Worm (Caenorhabditis elegans) whole organism, L4 larva: ENCODE results near the gene F19C7.4.

Experiments used
- F44E2.7 ChIP-seq: fragments of 200-800 bp; sonication (Bioruptor generic); IDR thresholded peaks from 2 replicates; pipeline ENCODE4 v2.1.2; 2022; ENCODE audit warnings: missing genetic modification characterization, missing compliant biosample characterization
- F49E8.2 ChIP-seq: sonication (generic microtip); optimal IDR thresholded peaks from 2 replicates; lab custom pipeline; 2016; ENCODE audit warnings: missing compliant biosample characterization, mild to moderate bottlenecking, missing genetic modification characterization, borderline replicate concordance
- T26A8.4 ChIP-seq: fragments of 200-800 bp; sonication (Bioruptor generic); IDR thresholded peaks from 2 replicates; pipeline ENCODE4 v1.3.6; 2022; ENCODE audit warnings: missing genetic modification characterization, missing compliant biosample characterization
- Y105C5A.15 ChIP-seq: fragments of 200-800 bp; sonication (Bioruptor generic); IDR thresholded peaks from 2 replicates; pipeline ENCODE4 v1.3.6; 2022; ENCODE audit warnings: missing genetic modification characterization, missing compliant biosample characterization
- Y48G9A.11 ChIP-seq: fragments of 200-800 bp; sonication (Bioruptor generic); IDR thresholded peaks from 2 replicates; pipeline ENCODE4 v1.3.6; 2022; ENCODE audit warnings: missing genetic modification reagents, missing genetic modification characterization, missing compliant biosample characterization
- ZK337.2 ChIP-seq: fragments of 200-800 bp; sonication (Bioruptor generic); IDR thresholded peaks from 2 replicates; pipeline ENCODE4 v1.3.6; 2022; ENCODE audit warnings: missing genetic modification reagents, missing genetic modification characterization, missing compliant biosample characterization
- ZK546.5 ChIP-seq, 2 experiments: sonication (generic microtip); optimal IDR thresholded peaks; 2 replicates each; lab custom pipeline; 2017; ENCODE audit warnings: missing biosample characterization in 2 of 2, missing genetic modification characterization in 2 of 2
- aha-1 ChIP-seq: fragments of 150-350 bp; peaks from one replicate; lab custom pipeline; 2014; ENCODE audit warnings: missing biosample characterization, missing genetic modification characterization
- attf-4 ChIP-seq: sonication (generic microtip); optimal IDR thresholded peaks from 3 replicates; lab custom pipeline; 2017; ENCODE audit warnings: missing biosample characterization, missing genetic modification characterization
- ceh-44 ChIP-seq: fragments of 200-800 bp; sonication (Bioruptor generic); IDR thresholded peaks from 2 replicates; pipeline ENCODE4 v1.3.6; 2022; ENCODE audit warnings: missing genetic modification reagents, missing genetic modification characterization, missing compliant biosample characterization
- ceh-62 ChIP-seq: sonication (generic microtip); optimal IDR thresholded peaks from 2 replicates; lab custom pipeline; 2017; ENCODE audit warnings: missing biosample characterization, missing genetic modification characterization
- ces-1 ChIP-seq: fragments of 150-350 bp; sonication (generic microtip); optimal IDR thresholded peaks from 4 replicates; lab custom pipeline; 2014; ENCODE audit warnings: missing biosample characterization, missing genetic modification reagents, missing genetic modification characterization
- ctbp-1 ChIP-seq: fragments of 200-800 bp; sonication (Bioruptor generic); IDR thresholded peaks from 2 replicates; pipeline ENCODE4 v1.3.6; 2022; ENCODE audit warnings: missing genetic modification reagents, missing genetic modification characterization, missing compliant biosample characterization
- daf-16 ChIP-seq, 3 experiments: sonication (generic microtip); optimal IDR thresholded peaks; 2 replicates each; lab custom pipeline; 2016 to 2017; ENCODE audit warnings: missing genetic modification characterization in 3 of 3, missing genetic modification reagents in 3 of 3, mild to moderate bottlenecking in 2 of 3, missing compliant biosample characterization in 2 of 3, missing biosample characterization in 1 of 3, moderate library complexity in 1 of 3
- daf-8 ChIP-seq: fragments of 200-800 bp; sonication (Bioruptor generic); IDR thresholded peaks from 2 replicates; pipeline ENCODE4 v1.3.6; 2022; ENCODE audit warnings: missing genetic modification characterization, missing compliant biosample characterization
- dmd-6 ChIP-seq: fragments of 200-800 bp; sonication (Bioruptor generic); IDR thresholded peaks from 2 replicates; pipeline ENCODE4 v1.3.6; 2022; ENCODE audit warnings: missing genetic modification reagents, missing genetic modification characterization, missing compliant biosample characterization
- dpl-1 ChIP-seq: fragments of 150-350 bp; optimal IDR thresholded peaks from 2 replicates; lab custom pipeline; 2014; ENCODE audit warnings: missing biosample characterization, missing genetic modification reagents, missing genetic modification characterization
- fkh-10 ChIP-seq: fragments of 150-350 bp; optimal IDR thresholded peaks from 2 replicates; lab custom pipeline; 2014; ENCODE audit warnings: missing biosample characterization, missing genetic modification reagents, missing genetic modification characterization
- gei-8 ChIP-seq: fragments of 200-800 bp; sonication (Bioruptor generic); optimal IDR thresholded peaks from 2 replicates; lab custom pipeline; 2018; ENCODE audit warnings: mild to moderate bottlenecking, missing genetic modification characterization, missing compliant biosample characterization
- hif-1 ChIP-seq, 2 experiments: sonication (generic microtip); optimal IDR thresholded peaks; 2 replicates each; lab custom pipeline; 2016 to 2017; ENCODE audit warnings: missing compliant biosample characterization in 2 of 2, missing genetic modification characterization in 2 of 2, missing genetic modification reagents in 2 of 2, missing genotype in 2 of 2, mild to moderate bottlenecking in 1 of 2
- hlh-11 ChIP-seq: fragments of 200-800 bp; sonication (Bioruptor generic); optimal IDR thresholded peaks from 2 replicates; lab custom pipeline; 2018; ENCODE audit warnings: mild to moderate bottlenecking, missing genetic modification characterization, missing compliant biosample characterization
- hlh-30 ChIP-seq: sonication (generic microtip); optimal IDR thresholded peaks from 2 replicates; lab custom pipeline; 2017; ENCODE audit warnings: antibody characterized with exemption, mild to moderate bottlenecking, missing genetic modification characterization, missing compliant biosample characterization; ENCODE audit not compliant: insufficient read depth
- lim-7 ChIP-seq: fragments of 200-800 bp; sonication (Bioruptor generic); IDR thresholded peaks from 2 replicates; pipeline ENCODE4 v1.3.6; 2022; ENCODE audit warnings: missing genetic modification characterization, missing compliant biosample characterization
- lin-13 ChIP-seq: fragments of 150-350 bp; optimal IDR thresholded peaks from 2 replicates; lab custom pipeline; 2014; ENCODE audit warnings: missing biosample characterization, missing genetic modification reagents, missing genetic modification characterization
- lir-3 ChIP-seq: sonication (generic microtip); optimal IDR thresholded peaks from 2 replicates; lab custom pipeline; 2016; ENCODE audit warnings: mild to moderate bottlenecking, missing genetic modification characterization, missing compliant biosample characterization
- lsy-2 ChIP-seq, 2 experiments: fragments of 150-350 bp in 1 of 2; sonication (generic microtip) in 1 of 2; optimal IDR thresholded peaks; 2 replicates each; lab custom pipeline; 2014 to 2017; ENCODE audit warnings: missing biosample characterization in 2 of 2, missing genetic modification characterization in 2 of 2
- madf-5 ChIP-seq, 2 experiments: fragments of 200-800 bp; sonication (Bioruptor generic); IDR thresholded peaks; 2 replicates each; pipeline ENCODE4 v1.3.6; 2022; ENCODE audit warnings: missing compliant biosample characterization in 2 of 2, missing genetic modification characterization in 2 of 2
- mdl-1 ChIP-seq, 2 experiments: fragments of 150-350 bp in 1 of 2; sonication (generic microtip) in 1 of 2; optimal IDR thresholded peaks; 2 replicates each; lab custom pipeline; 2014 to 2017; ENCODE audit warnings: missing biosample characterization in 2 of 2, missing genetic modification characterization in 2 of 2
- mxl-3 ChIP-seq: fragments of 200-800 bp; sonication (Bioruptor generic); optimal IDR thresholded peaks from 2 replicates; lab custom pipeline; 2018; ENCODE audit warnings: mild to moderate bottlenecking, missing genetic modification characterization, missing compliant biosample characterization
- nhr-102 ChIP-seq: sonication (generic microtip); optimal IDR thresholded peaks from 2 replicates; lab custom pipeline; 2016; ENCODE audit warnings: mild to moderate bottlenecking, missing genetic modification characterization, moderate library complexity, missing compliant biosample characterization
- nhr-28 ChIP-seq: fragments of 150-350 bp; optimal IDR thresholded peaks from 2 replicates; lab custom pipeline; 2014; ENCODE audit warnings: missing biosample characterization, missing genetic modification characterization
- nhr-41 ChIP-seq: fragments of 200-800 bp; sonication (Bioruptor generic); IDR thresholded peaks from 2 replicates; pipeline ENCODE4 v1.3.6; 2022; ENCODE audit warnings: missing genetic modification reagents, missing genetic modification characterization, missing compliant biosample characterization
- nhr-48 ChIP-seq: sonication (generic microtip); optimal IDR thresholded peaks from 2 replicates; lab custom pipeline; 2016; ENCODE audit warnings: mild to moderate bottlenecking, missing genetic modification characterization, missing compliant biosample characterization
- pha-4 ChIP-seq, 2 experiments: fragments of 150-350 bp in 1 of 2; fragments of 200-800 bp in 1 of 2; sonication (Bioruptor generic) in 1 of 2; IDR thresholded peaks in 1 of 2; optimal IDR thresholded peaks in 1 of 2; 2 replicates each; pipeline versions ENCODE4 v1.3.6 to Lab custom; 2014 to 2022; ENCODE audit warnings: missing genetic modification characterization in 2 of 2, missing genetic modification reagents in 2 of 2, missing biosample characterization in 1 of 2, missing compliant biosample characterization in 1 of 2
- pqm-1 ChIP-seq: sonication (generic microtip); optimal IDR thresholded peaks from 2 replicates; lab custom pipeline; 2017; ENCODE audit warnings: missing biosample characterization, missing genetic modification characterization
- rbr-2 ChIP-seq: sonication (generic microtip); optimal IDR thresholded peaks from 2 replicates; lab custom pipeline; 2016; ENCODE audit warnings: missing genotype, missing genetic modification characterization, missing compliant biosample characterization
- saeg-2 ChIP-seq: fragments of 200-800 bp; sonication (Bioruptor generic); IDR thresholded peaks from 2 replicates; pipeline ENCODE4 v1.3.6; 2022; ENCODE audit warnings: missing genetic modification reagents, missing genetic modification characterization, missing compliant biosample characterization
- tra-1 ChIP-seq: fragments of 200-800 bp; sonication (Bioruptor generic); IDR thresholded peaks from 2 replicates; pipeline ENCODE4 v1.3.6; 2022; ENCODE audit warnings: missing genetic modification reagents, missing genetic modification characterization, missing compliant biosample characterization
- unc-130 ChIP-seq: sonication (generic microtip); optimal IDR thresholded peaks from 2 replicates; lab custom pipeline; 2016; ENCODE audit warnings: missing genetic modification reagents, missing genetic modification characterization, missing compliant biosample characterization
- unc-39 ChIP-seq: sonication (generic microtip); optimal IDR thresholded peaks from 2 replicates; lab custom pipeline; 2017; ENCODE audit warnings: missing biosample characterization, missing genetic modification characterization
- unc-62 ChIP-seq, 3 experiments: fragments of 150-350 bp in 1 of 3; sonication (generic microtip); optimal IDR thresholded peaks in 2 of 3; peaks in 1 of 3; 1 replicate in 1 of 3; 2 replicates in 2 of 3; lab custom pipeline; 2014 to 2017; ENCODE audit warnings: missing biosample characterization in 3 of 3, missing genetic modification characterization in 3 of 3, missing genetic modification reagents in 3 of 3, missing genotype in 1 of 3
- vab-7 ChIP-seq: fragments of 200-800 bp; sonication (Bioruptor generic); IDR thresholded peaks from 2 replicates; pipeline ENCODE4 v1.3.6; 2022; ENCODE audit warnings: missing genetic modification reagents, missing genetic modification characterization, missing compliant biosample characterization
- ztf-11 ChIP-seq: fragments of 150-350 bp; optimal IDR thresholded peaks from 2 replicates; lab custom pipeline; 2014; ENCODE audit warnings: missing biosample characterization, missing genetic modification characterization
- ztf-7 ChIP-seq: fragments of 150-350 bp; optimal IDR thresholded peaks from 2 replicates; lab custom pipeline; 2014; ENCODE audit warnings: missing biosample characterization, missing genetic modification characterization

Gene F19C7.4

DNA sequence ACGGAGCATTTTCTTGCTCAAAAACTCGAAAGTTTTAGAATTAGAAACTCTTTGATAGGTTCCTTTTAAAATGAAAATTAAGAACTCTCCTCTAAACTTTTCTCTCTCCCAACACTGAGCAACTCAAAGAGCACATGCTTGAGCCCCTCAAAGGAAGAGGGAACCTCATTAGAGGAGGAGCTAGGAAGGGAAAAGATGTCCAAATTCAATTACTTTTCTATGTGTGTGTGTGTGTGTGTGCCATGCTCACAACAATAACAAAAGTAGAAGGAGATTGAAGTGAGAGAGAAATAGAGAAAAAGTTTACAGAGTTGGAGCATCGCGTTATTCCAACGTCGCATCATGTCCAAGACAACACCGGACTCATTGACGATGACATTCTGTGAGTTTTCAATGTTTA, 16.7 kb upstream of the F19C7.4 start:
- TF ChIP-seq unc-130 (GFP tag; lab: Kevin White, UChicago) (no peak), daf-16 (GFP tag; optimal IDR thresholded peaks at IDR 0.05; lab: Kevin White, UChicago) (no peak), daf-16 (tag; optimal IDR thresholded peaks at IDR 0.05; lab: Kevin White, UChicago) (no peak), nhr-102 (tag; lab: Kevin White, UChicago) (no peak), mdl-1 (tag; optimal IDR thresholded peaks at IDR 0.05; lab: Kevin White, UChicago) (peak in 1 of 2 experiments; percentile 54), F44E2.7 (GFP tag; lab: Robert Waterston, UW) (no peak), hlh-11 (tag; lab: Kevin White, UChicago) (no peak), dmd-6 (0 out of 2 replicates have a peak, but pooled peaks have one; percentile 9), hlh-30 (tag; lab: Kevin White, UChicago) (peak; percentile 31), fkh-10 (GFP tag; lab: Kevin White, UChicago) (peak; percentile 94), rbr-2 (tag; lab: Kevin White, UChicago) (peak; percentile 29), pqm-1 (tag; lab: Kevin White, UChicago) (no peak), ces-1 (GFP tag; lab: Kevin White, UChicago) (peak; percentile 95), lsy-2 (tag; optimal IDR thresholded peaks at IDR 0.05; lab: Kevin White, UChicago) (peak in 1 of 2 experiments; percentile 46), ctbp-1 (peak; percentile 80)

ce11 chrIV:4587532-4587931, 15.1 kb upstream of the F19C7.4 start:
- no peak for TF ChIP-seq lim-7
- no peak for TF ChIP-seq F44E2.7 (GFP tag; lab: Robert Waterston, UW)
- TF ChIP-seq tra-1 (GFP tag; lab: Robert Waterston, UW): no peak
- TF ChIP-seq Y48G9A.11 (GFP tag; lab: Robert Waterston, UW): no peak
- no peak for TF ChIP-seq vab-7 (GFP tag; lab: Robert Waterston, UW)
- TF ChIP-seq ces-1 (GFP tag; lab: Kevin White, UChicago): no peak
- no peak for TF ChIP-seq dmd-6
- no peak for TF ChIP-seq hif-1 (tag; optimal IDR thresholded peaks at IDR 0.05; lab: Kevin White, UChicago)
- no peak for TF ChIP-seq daf-16 (GFP tag; optimal IDR thresholded peaks at IDR 0.05; lab: Kevin White, UChicago)
- TF ChIP-seq daf-16 (tag; optimal IDR thresholded peaks at IDR 0.05; lab: Kevin White, UChicago): no peak
- TF ChIP-seq rbr-2 (tag; lab: Kevin White, UChicago): no peak
- no peak for TF ChIP-seq daf-8 (GFP tag; lab: Robert Waterston, UW)
- no peak for TF ChIP-seq nhr-41 (GFP tag; lab: Robert Waterston, UW)
- no peak for TF ChIP-seq ztf-7
- TF ChIP-seq saeg-2 (GFP tag; lab: Robert Waterston, UW): no peak
- no peak for TF ChIP-seq dpl-1
- TF ChIP-seq ztf-11 (tag; lab: Kevin White, UChicago): no peak

- peak; percentile 20 for TF ChIP-seq hlh-11 (tag; lab: Kevin White, UChicago)
- TF ChIP-seq unc-62 (GFP tag; optimal IDR thresholded peaks at IDR 0.05 in 1 of 2; lab: Kevin White, UChicago): no peak
- no peak for TF ChIP-seq unc-62 (tag; optimal IDR thresholded peaks at IDR 0.05; lab: Kevin White, UChicago)
- no peak for TF ChIP-seq Y105C5A.15
- TF ChIP-seq aha-1 (tag; lab: Kevin White, UChicago): peak; percentile 13
- TF ChIP-seq mxl-3: peak; percentile 9
- TF ChIP-seq ZK337.2 (GFP tag; lab: Robert Waterston, UW): no peak
- peak; percentile 1 for TF ChIP-seq nhr-28 (tag; lab: Kevin White, UChicago)
- no peak for TF ChIP-seq ZK546.5 (tag; optimal IDR thresholded peaks at IDR 0.05; lab: Kevin White, UChicago)
- no peak for TF ChIP-seq ceh-44 (GFP tag; lab: Robert Waterston, UW)
- peak; percentile 6 for TF ChIP-seq rbr-2 (tag; lab: Kevin White, UChicago)
Measured at ce11 chrIV:4588408-4588807, 14.3 kb upstream of the F19C7.4 start.

ce11 chrIV:4596824-4597223, 5.8 kb upstream of the F19C7.4 start, which contains the start of gene F19C7.3:
F19C7.3 (plus strand) TSS chrIV:4597124.
- TF ChIP-seq nhr-41 (GFP tag; lab: Robert Waterston, UW): no peak
- no peak for TF ChIP-seq pha-4 (GFP tag; IDR thresholded peaks at IDR 0.05; lab: Robert Waterston, UW)
- TF ChIP-seq pha-4 (tag; optimal IDR thresholded peaks at IDR 0.05; lab: Kevin White, UChicago): no peak
- no peak for TF ChIP-seq F49E8.2 (tag; lab: Kevin White, UChicago)
- TF ChIP-seq lin-13: no peak
- no peak for TF ChIP-seq attf-4 (tag; lab: Kevin White, UChicago)
- no peak for TF ChIP-seq unc-39 (tag; lab: Kevin White, UChicago)
- no peak for TF ChIP-seq lir-3 (tag; lab: Kevin White, UChicago)
- TF ChIP-seq ceh-62: no peak
- no peak for TF ChIP-seq unc-62 (GFP tag; optimal IDR thresholded peaks at IDR 0.05 in 1 of 2; lab: Kevin White, UChicago)
- no peak for TF ChIP-seq unc-62 (tag; optimal IDR thresholded peaks at IDR 0.05; lab: Kevin White, UChicago)
- TF ChIP-seq gei-8 (GFP tag; lab: Kevin White, UChicago): no peak
- TF ChIP-seq nhr-48 (tag; lab: Kevin White, UChicago): no peak
- no peak for TF ChIP-seq T26A8.4 (GFP tag; lab: Robert Waterston, UW)
- TF ChIP-seq ctbp-1: no peak
- no peak for TF ChIP-seq rbr-2 (tag; lab: Kevin White, UChicago)
- no peak for TF ChIP-seq madf-5 (GFP tag; IDR thresholded peaks at IDR 0.05; lab: Robert Waterston, UW)
